Fruit fly (Drosophila melanogaster) whole organism, embryonic: Measurements from ENCODE around the gene CG12020.
A peak's percentile ranks its signal among the peaks of the same experiment; 100 is the strongest.

Source experiments
- Atf6 ChIP-seq: fragments of 200-800 bp; sonication (Bioruptor generic); IDR thresholded peaks from 2 replicates; pipeline ENCODE4 v1.3.6; 2022; ENCODE audit warnings: missing biosample characterization, missing genetic modification characterization
- BEAF-32 ChIP-seq: fragments of 200-800 bp; sonication (Bioruptor generic); optimal IDR thresholded peaks from 3 replicates; lab custom pipeline; 2017; ENCODE audit warnings: missing biosample characterization, missing genetic modification characterization, mild to moderate bottlenecking, moderate library complexity, missing genetic modification reagents
- Bgb ChIP-seq: fragments of 200-800 bp; sonication (Bioruptor generic); IDR thresholded peaks from 2 replicates; pipeline ENCODE4 v1.3.6; 2022; ENCODE audit warnings: missing biosample characterization, missing genetic modification characterization; ENCODE audit not compliant: partially characterized antibody
- BtbVII ChIP-seq: fragments of 200-800 bp; sonication (Bioruptor generic); optimal IDR thresholded peaks from 3 replicates; lab custom pipeline; 2017; ENCODE audit warnings: missing biosample characterization, mild to moderate bottlenecking, missing genetic modification characterization
- Bteb2 ChIP-seq: fragments of 200-800 bp; sonication (Bioruptor generic); optimal IDR thresholded peaks from 2 replicates; lab custom pipeline; 2016; ENCODE audit warnings: missing biosample characterization, missing genetic modification characterization
- C15 ChIP-seq: fragments of 200-800 bp; sonication (Bioruptor generic); IDR thresholded peaks from 3 replicates; pipeline ENCODE4 v1.3.6; 2022; ENCODE audit warnings: missing biosample characterization, missing genetic modification characterization
- CG10431 ChIP-seq: fragments of 200-800 bp; sonication (Bioruptor generic); optimal IDR thresholded peaks from 3 replicates; lab custom pipeline; 2018; ENCODE audit warnings: missing biosample characterization, mild to moderate bottlenecking, missing genetic modification characterization
- CG10462 ChIP-seq: fragments of 200-800 bp; sonication (Bioruptor generic); optimal IDR thresholded peaks from 2 replicates; lab custom pipeline; 2016; ENCODE audit warnings: missing biosample characterization, missing genetic modification characterization
- CG12104 ChIP-seq: fragments of 200-800 bp; sonication (Bioruptor generic); optimal IDR thresholded peaks from 3 replicates; lab custom pipeline; 2016; ENCODE audit warnings: missing biosample characterization, missing genetic modification characterization
- CG14050 ChIP-seq: fragments of 200-800 bp; sonication (Bioruptor generic); IDR thresholded peaks from 3 replicates; pipeline ENCODE4 v1.3.6; 2022; ENCODE audit warnings: missing biosample characterization, missing genetic modification characterization
- CG15479 ChIP-seq: fragments of 200-800 bp; sonication (Bioruptor generic); optimal IDR thresholded peaks from 3 replicates; lab custom pipeline; 2019; ENCODE audit warnings: missing biosample characterization, mild to moderate bottlenecking, missing genetic modification characterization, moderate library complexity
- CG1647 ChIP-seq: fragments of 200-800 bp; sonication (Bioruptor generic); optimal IDR thresholded peaks from 3 replicates; lab custom pipeline; 2016; ENCODE audit warnings: missing biosample characterization, missing genetic modification characterization
- CG17802 ChIP-seq: fragments of 200-800 bp; sonication (Bioruptor generic); optimal IDR thresholded peaks from 2 replicates; lab custom pipeline; 2018; ENCODE audit warnings: missing biosample characterization, mild to moderate bottlenecking, missing genetic modification characterization, moderate library complexity
- CG18011 ChIP-seq: fragments of 200-800 bp; sonication (Bioruptor generic); optimal IDR thresholded peaks from 2 replicates; lab custom pipeline; 2017; ENCODE audit warnings: missing biosample characterization, missing genetic modification characterization, mild to moderate bottlenecking, moderate library complexity, missing genotype
- CG2712 ChIP-seq: fragments of 200-800 bp; optimal IDR thresholded peaks from 3 replicates; lab custom pipeline; 2019; ENCODE audit warnings: missing biosample characterization, mild to moderate bottlenecking, missing genetic modification characterization, moderate library complexity
- CG7745 ChIP-seq: fragments of 200-800 bp; sonication (Bioruptor generic); optimal IDR thresholded peaks from 2 replicates; lab custom pipeline; 2018; ENCODE audit warnings: missing biosample characterization, mild to moderate bottlenecking, missing genetic modification characterization, moderate library complexity
- CG7963 ChIP-seq: fragments of 200-800 bp; sonication (Bioruptor generic); IDR thresholded peaks from 3 replicates; pipeline ENCODE4 v1.3.6; 2022; ENCODE audit warnings: missing biosample characterization, missing genetic modification characterization; ENCODE audit not compliant: partially characterized antibody
- CoRest ChIP-seq: fragments of 200-800 bp; sonication (Bioruptor generic); optimal IDR thresholded peaks from 3 replicates; lab custom pipeline; 2018; ENCODE audit warnings: missing biosample characterization, mild to moderate bottlenecking, missing genetic modification characterization, moderate library complexity
- Ets65A ChIP-seq: fragments of 200-800 bp; sonication (Bioruptor generic); peaks from one replicate; lab custom pipeline; 2016; ENCODE audit warnings: missing biosample characterization, missing genetic modification characterization
- HLH54F ChIP-seq: fragments of 200-800 bp; sonication (Bioruptor generic); optimal IDR thresholded peaks from 3 replicates; lab custom pipeline; 2016; ENCODE audit warnings: missing biosample characterization, missing genetic modification characterization
- Nf-YB ChIP-seq: fragments of 200-800 bp; sonication (Bioruptor generic); optimal IDR thresholded peaks from 3 replicates; lab custom pipeline; 2019; ENCODE audit warnings: missing biosample characterization, mild to moderate bottlenecking, missing genetic modification characterization, moderate library complexity
- Ravus ChIP-seq: fragments of 200-800 bp; sonication (Bioruptor generic); IDR thresholded peaks from 2 replicates; pipeline ENCODE4 v1.3.6; 2022; ENCODE audit warnings: missing biosample characterization, missing genetic modification characterization
- Side ChIP-seq: fragments of 200-800 bp; sonication (Bioruptor generic); optimal IDR thresholded peaks from 2 replicates; lab custom pipeline; 2016; ENCODE audit warnings: missing biosample characterization, missing genetic modification characterization
- Six4 ChIP-seq: fragments of 200-800 bp; sonication (Bioruptor generic); optimal IDR thresholded peaks from 2 replicates; lab custom pipeline; 2016; ENCODE audit warnings: missing biosample characterization, missing genetic modification characterization
- Stat92E ChIP-seq, 3 experiments: fragments of >200 bp in 2 of 3; fragments of 200-800 bp in 1 of 3; sonication (Bioruptor generic) in 1 of 3; optimal IDR thresholded peaks; 2 replicates each; lab custom pipeline; 2017 to 2019; ENCODE audit warnings: missing biosample characterization in 3 of 3, missing genetic modification characterization in 3 of 3, mild to moderate bottlenecking in 1 of 3, moderate library complexity in 1 of 3
- TFAM ChIP-seq: fragments of 200-800 bp; sonication (Bioruptor generic); optimal IDR thresholded peaks from 2 replicates; lab custom pipeline; 2017; ENCODE audit warnings: missing biosample characterization, missing genetic modification characterization, inconsistent platforms
- al ChIP-seq: fragments of 200-800 bp; sonication (Bioruptor generic); IDR thresholded peaks from 2 replicates; pipeline ENCODE4 v1.3.6; 2022; ENCODE audit warnings: missing biosample characterization, missing genetic modification characterization
- az2 ChIP-seq: fragments of 200-800 bp; sonication (Bioruptor generic); optimal IDR thresholded peaks from 3 replicates; lab custom pipeline; 2016; ENCODE audit warnings: missing biosample characterization, missing genetic modification characterization
- bsh ChIP-seq, 2 experiments: fragments of 200-800 bp; sonication (Bioruptor generic); optimal IDR thresholded peaks; 2 replicates each; lab custom pipeline; 2017 to 2018; ENCODE audit warnings: mild to moderate bottlenecking in 2 of 2, missing biosample characterization in 2 of 2, missing genetic modification characterization in 2 of 2, moderate library complexity in 1 of 2
- dimm ChIP-seq: fragments of 200-800 bp; sonication (Bioruptor generic); IDR thresholded peaks from 2 replicates; pipeline ENCODE4 v1.3.6; 2022; ENCODE audit warnings: missing biosample characterization, missing genetic modification characterization
- fd64A ChIP-seq: fragments of 200-800 bp; sonication (Bioruptor generic); optimal IDR thresholded peaks from 3 replicates; lab custom pipeline; 2018; ENCODE audit warnings: missing biosample characterization, mild to moderate bottlenecking, missing genetic modification characterization
- gcm2 ChIP-seq: fragments of 200-800 bp; sonication (Bioruptor generic); optimal IDR thresholded peaks from 2 replicates; lab custom pipeline; 2016; ENCODE audit warnings: missing biosample characterization, missing genetic modification characterization
- gro ChIP-seq: fragments of 200-800 bp; sonication (Bioruptor generic); optimal IDR thresholded peaks from 2 replicates; lab custom pipeline; 2016; ENCODE audit warnings: missing biosample characterization, missing genetic modification characterization
- jing ChIP-seq: fragments of 200-800 bp; sonication (Bioruptor generic); optimal IDR thresholded peaks from 2 replicates; lab custom pipeline; 2018; ENCODE audit warnings: missing biosample characterization, mild to moderate bottlenecking, missing genetic modification characterization
- nom ChIP-seq: fragments of 200-800 bp; sonication (Bioruptor generic); optimal IDR thresholded peaks from 2 replicates; lab custom pipeline; 2017; ENCODE audit warnings: missing biosample characterization, missing genetic modification characterization, mild to moderate bottlenecking, moderate library complexity, missing genetic modification reagents
- tll ChIP-seq, 2 experiments: fragments of 200-800 bp in 1 of 2; fragments of >200 bp in 1 of 2; sonication (Bioruptor generic) in 1 of 2; optimal IDR thresholded peaks; 2 replicates each; lab custom pipeline; 2017 to 2019; ENCODE audit warnings: missing biosample characterization in 2 of 2, missing genetic modification characterization in 2 of 2, mild to moderate bottlenecking in 1 of 2, moderate library complexity in 1 of 2
- toy ChIP-seq: fragments of 200-800 bp; sonication (Bioruptor generic); IDR thresholded peaks from 2 replicates; pipeline ENCODE4 v1.3.6; 2022; ENCODE audit warnings: missing biosample characterization, missing genetic modification characterization
- zen ChIP-seq: fragments of 200-800 bp; sonication (Bioruptor generic); optimal IDR thresholded peaks from 3 replicates; lab custom pipeline; 2018; ENCODE audit warnings: missing biosample characterization, mild to moderate bottlenecking, missing genetic modification characterization, moderate library complexity
- zfh2 ChIP-seq: fragments of 200-800 bp; sonication (Bioruptor generic); optimal IDR thresholded peaks from 2 replicates; lab custom pipeline; 2016; ENCODE audit warnings: missing biosample characterization, missing genetic modification characterization

CG12020 gene

dm6 chr3L:1756143-1756542, 41.0 kb upstream of the CG12020 start, which contains the start of gene CG8001 (continued):
- no peak for TF ChIP-seq CG14050 (GFP tag; lab: Robert Waterston, UW)
- TF ChIP-seq C15 (GFP tag; lab: Robert Waterston, UW) = no peak
- no peak for TF ChIP-seq al (GFP tag; lab: Robert Waterston, UW)
- TF ChIP-seq CoRest (tag; lab: Kevin White, UChicago) = no peak
- TF ChIP-seq dimm = no peak
- TF ChIP-seq fd64A (GFP tag; lab: Kevin White, UChicago) = no peak
- TF ChIP-seq BEAF-32 = peak; percentile 67
- no peak for TF ChIP-seq jing (GFP tag; lab: Kevin White, UChicago)
- no peak for TF ChIP-seq az2 (GFP tag; lab: Kevin White, UChicago)
- no peak for TF ChIP-seq Side
- no peak for TF ChIP-seq HLH54F (GFP tag; lab: Kevin White, UChicago)
- TF ChIP-seq CG10431 (GFP tag; lab: Kevin White, UChicago) = no peak
- TF ChIP-seq Bgb = peak; percentile 71
- TF ChIP-seq toy (GFP tag; lab: Robert Waterston, UW) = no peak
- no peak for TF ChIP-seq Atf6 (GFP tag; lab: Robert Waterston, UW)
- TF ChIP-seq CG17802 = no peak
- no peak for TF ChIP-seq nom (GFP tag; lab: Kevin White, UChicago)
- no peak for TF ChIP-seq CG7745
- no peak for TF ChIP-seq CG1647 (GFP tag; lab: Kevin White, UChicago)
- no peak for TF ChIP-seq TFAM (GFP tag; lab: Kevin White, UChicago)
- no peak for TF ChIP-seq Ravus (GFP tag; lab: Robert Waterston, UW)
- TF ChIP-seq Bteb2 (GFP tag; lab: Kevin White, UChicago) = no peak
- no peak for TF ChIP-seq CG18011 (GFP tag; lab: Kevin White, UChicago)
- no peak for TF ChIP-seq BtbVII (GFP tag; lab: Kevin White, UChicago)
- TF ChIP-seq Ets65A (GFP tag; lab: Kevin White, UChicago) = no peak
- TF ChIP-seq zfh2 (GFP tag; lab: Kevin White, UChicago) = no peak
- no peak for TF ChIP-seq CG12104 (GFP tag; lab: Kevin White, UChicago)
- no peak for TF ChIP-seq Stat92E (GFP tag; optimal IDR thresholded peaks at IDR 0.05; lab: Kevin White, UChicago)
- TF ChIP-seq gro (GFP tag; lab: Kevin White, UChicago) = no peak

- TF ChIP-seq Six4 (GFP tag; lab: Kevin White, UChicago) = no peak
- no peak for TF ChIP-seq Nf-YB
- no peak for TF ChIP-seq CG7963 (GFP tag; lab: Robert Waterston, UW)
- TF ChIP-seq tll (GFP tag; optimal IDR thresholded peaks at IDR 0.05; lab: Kevin White, UChicago) = no peak
- no peak for TF ChIP-seq bsh (GFP tag; optimal IDR thresholded peaks at IDR 0.05; lab: Kevin White, UChicago)
Measured at dm6 chr3L:1771658-1772057, 25.4 kb upstream of the CG12020 start, which contains the start of gene Dhc62B. Gene Dhc62B, minus strand, starts transcription at chr3L:1771758.

DNA sequence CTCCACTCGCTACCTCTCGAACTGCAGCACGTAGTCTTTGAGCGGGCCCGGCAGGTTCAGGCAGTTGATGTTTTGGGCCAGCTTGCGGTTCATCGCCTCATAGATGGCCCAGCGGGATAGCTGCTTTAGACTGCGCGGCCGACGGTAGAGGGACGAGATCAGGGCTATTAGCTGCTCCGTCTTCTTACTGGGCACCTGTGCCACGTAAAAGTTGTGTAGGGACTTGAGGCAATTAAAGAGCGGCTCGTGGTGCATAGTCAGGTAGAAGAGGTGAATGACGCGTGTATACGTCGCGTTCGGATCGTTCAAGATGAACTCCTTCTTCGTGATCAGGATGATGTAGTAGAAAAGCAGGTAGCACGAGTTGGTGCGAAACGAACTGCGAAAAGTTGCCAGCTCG, 24.5 kb upstream of the CG12020 start:
- TF ChIP-seq CG10462 (GFP tag; lab: Kevin White, UChicago) (no peak), gcm2 (GFP tag; lab: Kevin White, UChicago) (no peak), zen (tag; lab: Kevin White, UChicago) (peak; percentile 72), CG2712 (tag; lab: Kevin White, UChicago) (no peak), CG15479 (peak; percentile 84)
